Worm (Caenorhabditis elegans): ENCODE data around the gene srj-23.
A peak's percentile ranks its signal among the peaks of the same experiment; 100 is the strongest.

The srj-23 gene

DNA sequence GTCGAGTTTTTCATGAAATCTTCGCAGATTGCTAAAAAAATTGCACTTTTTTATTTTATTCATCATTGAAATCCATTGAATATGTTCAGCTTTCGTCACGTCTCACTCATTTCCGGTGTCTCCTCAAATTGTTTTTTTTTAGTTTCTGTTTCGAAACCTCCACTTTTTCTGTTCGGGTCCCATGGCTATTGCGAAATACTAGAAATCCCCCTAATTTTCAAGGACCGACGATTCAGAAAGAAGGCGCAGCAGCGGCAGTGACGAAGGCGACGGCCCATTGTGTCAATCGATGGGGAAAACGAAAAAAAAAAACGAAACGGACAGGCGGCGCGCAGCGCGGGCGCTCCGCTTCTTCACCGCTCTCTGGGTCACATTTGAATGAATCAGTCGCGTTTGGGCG is 20.5 kb downstream of the srj-23 start:
- TF ChIP-seq rec-8 (tag; optimal IDR thresholded peaks at IDR 0.05), result no peak
- TF ChIP-seq ztf-22 (GFP tag; optimal IDR thresholded peaks at IDR 0.05), result no peak
- TF ChIP-seq egrh-3 (GFP tag; IDR thresholded peaks at IDR 0.05), result peak; percentile 32; the same call in 1 of the 2 replicates
- no peak for TF ChIP-seq Y53G8AR.9 (GFP tag; conservative IDR thresholded peaks at IDR 0.05)
- TF ChIP-seq madf-8 (GFP tag; conservative IDR thresholded peaks at IDR 0.05), result no peak
- TF ChIP-seq madf-3 (GFP tag; IDR thresholded peaks at IDR 0.05), result no peak
- no peak for TF ChIP-seq F10E7.11 (tag; optimal IDR thresholded peaks at IDR 0.05)
- peak; percentile 92 for TF ChIP-seq cebp-1 (GFP tag; IDR thresholded peaks at IDR 0.05)
- TF ChIP-seq cebp-1 (tag; optimal IDR thresholded peaks at IDR 0.05), result peak; percentile 99
- TF ChIP-seq pbrm-1 (GFP tag; IDR thresholded peaks at IDR 0.05), result no peak
- 0 out of 2 replicates have a peak, but pooled peaks have one; percentile 10 for TF ChIP-seq nfyb-1 (GFP tag; IDR thresholded peaks at IDR 0.05)
- no peak for TF ChIP-seq attf-6 (GFP tag; IDR thresholded peaks at IDR 0.05)
- TF ChIP-seq dpff-1 (tag; optimal IDR thresholded peaks at IDR 0.05), result no peak
- no peak for TF ChIP-seq C06A6.2 (GFP tag; conservative IDR thresholded peaks at IDR 0.05)
- no peak for TF ChIP-seq sea-2 (GFP tag; IDR thresholded peaks at IDR 0.05)
- TF ChIP-seq attf-5 (GFP tag; optimal IDR thresholded peaks at IDR 0.05), result no peak
- TF ChIP-seq nhr-120 (GFP tag; IDR thresholded peaks at IDR 0.05), result no peak
- no peak for TF ChIP-seq egl-44 (GFP tag; IDR thresholded peaks at IDR 0.05)
- TF ChIP-seq die-1 (tag; optimal IDR thresholded peaks at IDR 0.05), result no peak
- TF ChIP-seq zfh-2 (GFP tag; conservative IDR thresholded peaks at IDR 0.05), result peak; percentile 86
- TF ChIP-seq unc-62 (GFP tag; optimal IDR thresholded peaks at IDR 0.05), result no peak
- no peak for TF ChIP-seq hmg-20 (GFP tag; IDR thresholded peaks at IDR 0.05)
- no peak for TF ChIP-seq F22D6.2 (tag; optimal IDR thresholded peaks at IDR 0.05)
- TF ChIP-seq ZK185.1 (tag; optimal IDR thresholded peaks at IDR 0.05; ENCODE audit: poor library complexity, severe bottlenecking), result no peak

- peak; percentile 19; the same call in 1 of the 2 replicates for TF ChIP-seq dox-1 (GFP tag; IDR thresholded peaks at IDR 0.05)
- TF ChIP-seq zim-3 (tag; optimal IDR thresholded peaks at IDR 0.05), result no peak
- 0 out of 2 replicates have a peak, but pooled peaks have one; percentile 7 for TF ChIP-seq nhr-120 (GFP tag; IDR thresholded peaks at IDR 0.05)
- TF ChIP-seq rcor-1 (GFP tag; IDR thresholded peaks at IDR 0.05), result 0 out of 2 replicates have a peak, but pooled peaks have one; percentile 26
- peak; percentile 39 for TF ChIP-seq nhr-80 (tag; optimal IDR thresholded peaks at IDR 0.05)
- TF ChIP-seq ekl-4 (GFP tag; IDR thresholded peaks at IDR 0.05), result peak; percentile 54; the same call in 1 of the 2 replicates
- 0 out of 2 replicates have a peak, but pooled peaks have one; percentile 9 for TF ChIP-seq lin-26 (GFP tag; IDR thresholded peaks at IDR 0.05)
- TF ChIP-seq lin-54 (GFP tag; optimal IDR thresholded peaks at IDR 0.05), result no peak
- no peak for TF ChIP-seq fkh-3 (tag; optimal IDR thresholded peaks at IDR 0.05)
- no peak for TF ChIP-seq sdz-38 (tag; optimal IDR thresholded peaks at IDR 0.05)
Measured at ce11 chrV:1472569-1472968, 21.1 kb downstream of the srj-23 start.

DNA sequence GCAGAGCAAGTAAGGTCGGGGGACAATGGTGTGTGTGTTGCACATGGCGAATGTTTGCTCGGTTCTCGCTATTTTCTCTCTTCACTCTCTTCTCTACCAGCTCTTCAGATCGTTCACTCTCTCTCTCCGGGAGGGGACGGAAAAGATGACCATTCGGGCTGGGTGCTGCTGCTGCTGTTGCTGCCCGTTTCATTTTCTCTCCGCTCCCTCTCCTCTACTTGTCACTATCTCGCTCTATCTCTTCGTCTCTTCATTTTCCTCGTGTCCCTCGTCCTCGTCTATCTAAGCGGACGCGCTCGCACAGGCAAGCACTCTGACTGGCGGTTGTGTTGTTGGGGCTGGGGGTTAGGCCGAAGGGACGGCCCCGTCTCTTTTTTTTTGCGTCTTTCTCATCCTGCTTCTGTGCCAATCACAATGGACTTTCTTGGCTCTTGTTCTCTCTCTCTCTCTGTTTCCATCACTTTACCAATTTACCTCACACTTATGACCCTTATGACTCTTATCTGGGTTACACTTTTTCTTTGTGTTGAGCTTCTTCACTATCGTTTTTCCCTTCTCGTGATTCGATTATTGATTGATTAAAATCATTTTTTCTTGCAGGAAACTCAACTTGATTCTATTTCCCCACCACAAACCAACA is 23.2 kb downstream of the srj-23 start, which contains the start of the genes F53E2.2 and unc-60:
Gene F53E2.2 (plus strand): TSS at position 601 of the 640 bp plus-strand sequence.
Gene unc-60 (plus strand): TSS at position 601 of the 640 bp plus-strand sequence.
- TF ChIP-seq nhr-179 (tag; optimal IDR thresholded peaks at IDR 0.05), result no peak
- TF ChIP-seq tbx-9 (tag; optimal IDR thresholded peaks at IDR 0.05; ENCODE audit: borderline replicate concordance), result no peak
- TF ChIP-seq chd-7 (tag; optimal IDR thresholded peaks at IDR 0.05), result peak; percentile 17
- 0 out of 2 replicates have a peak, but pooled peaks have one; percentile 54 for TF ChIP-seq cebp-2 (GFP tag; IDR thresholded peaks at IDR 0.05)
- no peak; the same call in 1 of the 2 replicates for TF ChIP-seq egl-44 (GFP tag; IDR thresholded peaks at IDR 0.05)
- TF ChIP-seq sptf-2 (GFP tag; optimal IDR thresholded peaks at IDR 0.05), result no peak
- no peak for TF ChIP-seq let-607 (tag; optimal IDR thresholded peaks at IDR 0.05)
- no peak for TF ChIP-seq pha-4 (tag; optimal IDR thresholded peaks at IDR 0.05)
- TF ChIP-seq ZK185.1 (tag; optimal IDR thresholded peaks at IDR 0.05; ENCODE audit: poor library complexity, severe bottlenecking), result peak; percentile 67
- TF ChIP-seq fkh-3 (tag; optimal IDR thresholded peaks at IDR 0.05), result no peak
- no peak for TF ChIP-seq mxl-1 (tag; optimal IDR thresholded peaks at IDR 0.05)
- TF ChIP-seq F39B2.1 (GFP tag; IDR thresholded peaks at IDR 0.05), result no peak
- TF ChIP-seq B0261.1 (tag; optimal IDR thresholded peaks at IDR 0.05), result no peak
- peak; percentile 21; the same call in 1 of the 2 replicates for TF ChIP-seq cebp-1 (GFP tag; IDR thresholded peaks at IDR 0.05)
- TF ChIP-seq cebp-1 (tag; optimal IDR thresholded peaks at IDR 0.05), result peak; percentile 79
- peak; percentile 34 for TF ChIP-seq atf-7 (tag; optimal IDR thresholded peaks at IDR 0.05)
- no peak for TF ChIP-seq gei-17 (GFP tag; optimal IDR thresholded peaks at IDR 0.05)
- no peak for TF ChIP-seq him-1 (tag; optimal IDR thresholded peaks at IDR 0.05)
